Fruit fly (Drosophila melanogaster) whole organism, adult: ENCODE results near the gene dome.

Source experiments
- CG11617 ChIP-seq: fragments of 200-800 bp; sonication (Bioruptor generic); optimal IDR thresholded peaks from 2 replicates; lab custom pipeline; 2017; ENCODE audit warnings: mild to moderate bottlenecking, missing biosample characterization, missing genetic modification reagents, missing genetic modification characterization
- CG12768 ChIP-seq: fragments of 200-800 bp; sonication (Bioruptor generic); optimal IDR thresholded peaks from 2 replicates; lab custom pipeline; 2017; ENCODE audit warnings: missing biosample characterization, missing genetic modification characterization, mild to moderate bottlenecking, moderate library complexity, missing genetic modification reagents
- CG14711 ChIP-seq: fragments of 200-800 bp; sonication (Bioruptor generic); optimal IDR thresholded peaks from 2 replicates; lab custom pipeline; 2018; ENCODE audit warnings: missing biosample characterization, mild to moderate bottlenecking, missing genetic modification characterization, moderate library complexity
- CG1620 ChIP-seq: fragments of 200-800 bp; sonication (Bioruptor generic); optimal IDR thresholded peaks from 2 replicates; lab custom pipeline; 2016; ENCODE audit warnings: missing biosample characterization, missing genetic modification characterization
- CG33017 ChIP-seq: fragments of 200-800 bp; sonication (Bioruptor generic); optimal IDR thresholded peaks from 2 replicates; lab custom pipeline; 2018; ENCODE audit warnings: missing biosample characterization, mild to moderate bottlenecking, missing genetic modification characterization, moderate library complexity
- CG5204 ChIP-seq: fragments of 200-800 bp; sonication (Bioruptor generic); optimal IDR thresholded peaks from 2 replicates; lab custom pipeline; 2016; ENCODE audit warnings: missing biosample characterization, missing genetic modification characterization
- CG7045 ChIP-seq: fragments of 200-800 bp; sonication (Bioruptor generic); optimal IDR thresholded peaks from 2 replicates; lab custom pipeline; 2017; ENCODE audit warnings: missing biosample characterization, mild to moderate bottlenecking, missing genetic modification characterization
- CG7101 ChIP-seq: fragments of 200-800 bp; sonication (Bioruptor generic); optimal IDR thresholded peaks from 2 replicates; lab custom pipeline; 2018; ENCODE audit warnings: missing biosample characterization, mild to moderate bottlenecking, missing genetic modification characterization, moderate library complexity
- Clk ChIP-seq: fragments of 200-800 bp; sonication (Bioruptor generic); optimal IDR thresholded peaks from 2 replicates; lab custom pipeline; 2017; ENCODE audit warnings: missing biosample characterization, missing genetic modification characterization
- Crg-1 ChIP-seq: fragments of 200-800 bp; sonication (Bioruptor generic); optimal IDR thresholded peaks from 2 replicates; lab custom pipeline; 2016; ENCODE audit warnings: missing biosample characterization, missing genetic modification characterization
- Hr96 ChIP-seq: fragments of 200-800 bp; sonication (Bioruptor generic); optimal IDR thresholded peaks from 2 replicates; lab custom pipeline; 2016; ENCODE audit warnings: missing biosample characterization, missing genetic modification characterization
- Mnt ChIP-seq: fragments of 200-800 bp; sonication (Bioruptor generic); optimal IDR thresholded peaks from 2 replicates; lab custom pipeline; 2016; ENCODE audit warnings: missing biosample characterization, mild to moderate bottlenecking, missing genetic modification characterization
- bab1 ChIP-seq: fragments of 200-800 bp; sonication (Bioruptor generic); optimal IDR thresholded peaks from 3 replicates; lab custom pipeline; 2019; ENCODE audit warnings: missing biosample characterization, mild to moderate bottlenecking, missing genetic modification characterization, moderate library complexity
- cic ChIP-seq: fragments of 200-800 bp; sonication (Bioruptor generic); optimal IDR thresholded peaks from 2 replicates; lab custom pipeline; 2017; ENCODE audit warnings: missing biosample characterization, mild to moderate bottlenecking, missing genetic modification characterization, moderate library complexity
- cnc ChIP-seq, 2 experiments: fragments of >200 bp; optimal IDR thresholded peaks; 2 replicates each; lab custom pipeline; 2017
- kay ChIP-seq: fragments of 200-800 bp; sonication (Bioruptor generic); peaks from one replicate; lab custom pipeline; 2016; ENCODE audit warnings: missing biosample characterization, missing genetic modification characterization, borderline replicate concordance
- ovo ChIP-seq: fragments of 200-800 bp; sonication (Bioruptor generic); optimal IDR thresholded peaks from 2 replicates; lab custom pipeline; 2016; ENCODE audit warnings: missing biosample characterization, missing genetic modification characterization
- pad ChIP-seq: fragments of 200-800 bp; sonication (Bioruptor generic); optimal IDR thresholded peaks from 3 replicates; lab custom pipeline; 2017; ENCODE audit warnings: missing biosample characterization, missing genetic modification characterization, mild to moderate bottlenecking, moderate library complexity, missing genetic modification reagents
- tj ChIP-seq: fragments of 200-800 bp; sonication (Bioruptor generic); optimal IDR thresholded peaks from 3 replicates; lab custom pipeline; 2017; ENCODE audit warnings: missing biosample characterization, mild to moderate bottlenecking, missing genetic modification characterization, moderate library complexity
- toe ChIP-seq: fragments of 200-800 bp; sonication (Bioruptor generic); optimal IDR thresholded peaks from 2 replicates; lab custom pipeline; 2016; ENCODE audit warnings: missing biosample characterization, missing genetic modification characterization

dome gene

dm6 chrX:19668405-19668804, 14.9 kb downstream of the dome start:
- TF ChIP-seq CG33017 (tag; lab: Kevin White, UChicago) = peak; percentile 93
- TF ChIP-seq CG1620 = peak; percentile 96
- TF ChIP-seq cic (GFP tag; lab: Kevin White, UChicago) = peak; percentile 44
- peak; percentile 96 for TF ChIP-seq CG12768
- peak; percentile 91 for TF ChIP-seq ovo (GFP tag; lab: Kevin White, UChicago)
- peak; percentile 91 for TF ChIP-seq CG7045
- peak; percentile 98 for TF ChIP-seq Hr96 (GFP tag; lab: Kevin White, UChicago)
- TF ChIP-seq CG14711 = peak; percentile 88
- peak; percentile 81 for TF ChIP-seq tj
- peak; percentile 94 for TF ChIP-seq Mnt
- peak; percentile 93 for TF ChIP-seq Crg-1 (GFP tag; lab: Kevin White, UChicago)
- peak; percentile 90 for TF ChIP-seq bab1
- TF ChIP-seq kay (GFP tag; lab: Kevin White, UChicago) = peak; percentile 99
- peak; percentile 94 for TF ChIP-seq CG11617 (GFP tag; lab: Kevin White, UChicago)
- peak; percentile 83 for TF ChIP-seq pad (GFP tag; lab: Kevin White, UChicago)
- peak; percentile 98 for TF ChIP-seq CG7101 (tag; lab: Kevin White, UChicago)
- peak; percentile 95 for TF ChIP-seq CG5204 (GFP tag; lab: Kevin White, UChicago)
- TF ChIP-seq toe (GFP tag; lab: Kevin White, UChicago) = peak; percentile 91
- TF ChIP-seq Clk (GFP tag; lab: Kevin White, UChicago) = peak; percentile 84
- TF ChIP-seq cnc (optimal IDR thresholded peaks at IDR 0.05; lab: Kevin White, UChicago) = no peak

DNA sequence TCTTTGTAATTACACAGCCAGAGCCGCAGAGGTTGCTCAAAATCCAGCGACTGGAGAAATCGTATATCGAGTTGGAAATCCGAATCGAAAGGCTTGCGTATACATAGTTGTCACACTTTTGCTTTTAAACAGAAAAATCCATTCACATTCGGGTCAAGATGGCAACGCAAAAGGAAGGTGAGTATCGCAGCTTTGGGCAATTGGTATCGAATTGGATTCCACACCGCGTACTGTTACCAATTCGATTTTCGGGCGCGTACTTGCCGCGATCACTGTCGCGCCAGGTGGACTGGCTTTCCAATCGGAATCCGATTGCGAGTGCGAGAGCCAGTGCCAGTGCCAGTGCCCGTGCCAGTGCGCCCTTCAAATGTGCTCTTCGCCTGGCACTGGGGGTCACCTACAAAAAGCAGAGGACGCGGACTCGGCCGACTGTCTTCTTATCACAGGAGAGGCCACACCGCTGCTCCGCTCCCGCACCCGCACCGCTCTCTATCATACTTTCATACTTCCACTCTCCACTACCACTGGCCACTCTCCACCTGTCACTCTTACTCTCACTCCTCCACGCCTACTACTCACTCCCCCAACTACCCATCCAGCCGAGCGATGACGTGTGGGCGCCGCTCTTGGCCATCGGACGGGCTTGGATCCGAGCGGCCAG, 15.7 kb downstream of the dome start:
- TF ChIP-seq cic (GFP tag; lab: Kevin White, UChicago) = peak; percentile 11
- TF ChIP-seq CG12768 = no peak

DNA sequence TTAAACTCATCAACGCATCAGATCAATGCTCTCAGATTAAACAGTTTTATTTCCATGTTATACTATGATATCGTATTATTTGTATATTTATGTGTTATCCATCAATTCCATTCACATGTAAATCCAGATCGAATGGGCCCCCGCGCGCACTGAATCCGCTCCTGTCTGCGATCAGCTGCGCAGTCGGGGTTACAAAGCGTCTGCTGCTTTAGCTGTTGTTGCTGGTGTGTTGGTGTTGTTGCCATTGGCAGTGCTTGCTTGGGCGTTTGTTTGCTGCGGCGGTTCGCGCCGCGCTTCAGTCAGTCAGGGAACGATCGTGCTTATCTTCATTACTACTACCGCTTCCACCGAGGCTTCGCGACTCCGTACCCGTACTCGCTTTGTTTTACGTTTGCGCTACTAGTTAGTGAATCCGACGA, 16.3 kb downstream of the dome start, which contains the start of gene Zw:
Gene Zw (plus strand): TSS at position 262 of the 419 bp plus-strand sequence.
- TF ChIP-seq Clk (GFP tag; lab: Kevin White, UChicago) (peak; percentile 8), bab1 (peak; percentile 68), tj (peak; percentile 71), CG1620 (peak; percentile 80), cic (GFP tag; lab: Kevin White, UChicago) (peak; percentile 84), kay (GFP tag; lab: Kevin White, UChicago) (peak; percentile 61), CG5204 (GFP tag; lab: Kevin White, UChicago) (peak; percentile 46), CG12768 (peak; percentile 45), CG33017 (tag; lab: Kevin White, UChicago) (no peak), Hr96 (GFP tag; lab: Kevin White, UChicago) (peak; percentile 79), CG11617 (GFP tag; lab: Kevin White, UChicago) (peak; percentile 25), Mnt (peak; percentile 69), CG14711 (peak; percentile 43), pad (GFP tag; lab: Kevin White, UChicago) (peak; percentile 51), Crg-1 (GFP tag; lab: Kevin White, UChicago) (no peak), ovo (GFP tag; lab: Kevin White, UChicago) (no peak), CG7045 (peak; percentile 24), toe (GFP tag; lab: Kevin White, UChicago) (peak; percentile 35), CG7101 (tag; lab: Kevin White, UChicago) (peak; percentile 63), cnc (optimal IDR thresholded peaks at IDR 0.05; lab: Kevin White, UChicago) (no peak)

DNA sequence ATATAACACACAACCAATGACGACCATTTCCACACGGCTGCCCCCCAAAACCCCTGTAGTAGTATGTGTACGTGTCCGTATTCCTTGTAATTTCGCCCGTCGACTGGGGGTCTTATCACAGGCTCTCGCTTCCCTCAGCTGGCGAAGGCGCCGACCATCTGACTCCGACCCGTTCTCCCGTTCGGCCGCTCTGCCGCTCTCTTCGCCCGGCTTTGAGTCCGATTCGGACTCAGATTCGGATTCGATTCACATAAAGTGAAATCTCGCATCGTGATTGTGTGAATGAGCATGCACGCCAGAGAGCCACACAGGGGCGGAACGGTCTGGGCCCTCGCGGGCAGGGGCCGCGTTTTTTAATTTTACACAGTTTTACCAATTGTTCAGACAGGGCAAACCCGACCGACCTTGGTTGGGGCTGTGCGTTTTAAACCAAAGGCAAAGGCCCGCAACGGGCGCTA, 17.6 kb downstream of the dome start:
- TF ChIP-seq CG14711 (no peak), tj (peak; percentile 48), cic (GFP tag; lab: Kevin White, UChicago) (peak; percentile 99), ovo (GFP tag; lab: Kevin White, UChicago) (no peak), cnc (optimal IDR thresholded peaks at IDR 0.05; lab: Kevin White, UChicago) (no peak), CG7101 (tag; lab: Kevin White, UChicago) (peak; percentile 31), pad (GFP tag; lab: Kevin White, UChicago) (no peak), CG12768 (peak; percentile 28), CG7045 (no peak), CG33017 (tag; lab: Kevin White, UChicago) (no peak), Crg-1 (GFP tag; lab: Kevin White, UChicago) (no peak), CG5204 (GFP tag; lab: Kevin White, UChicago) (no peak), Hr96 (GFP tag; lab: Kevin White, UChicago) (peak; percentile 43), CG1620 (peak; percentile 49), Clk (GFP tag; lab: Kevin White, UChicago) (no peak), toe (GFP tag; lab: Kevin White, UChicago) (peak; percentile 2), bab1 (peak; percentile 72), CG11617 (GFP tag; lab: Kevin White, UChicago) (peak; percentile 24), kay (GFP tag; lab: Kevin White, UChicago) (no peak), Mnt (peak; percentile 72)

DNA sequence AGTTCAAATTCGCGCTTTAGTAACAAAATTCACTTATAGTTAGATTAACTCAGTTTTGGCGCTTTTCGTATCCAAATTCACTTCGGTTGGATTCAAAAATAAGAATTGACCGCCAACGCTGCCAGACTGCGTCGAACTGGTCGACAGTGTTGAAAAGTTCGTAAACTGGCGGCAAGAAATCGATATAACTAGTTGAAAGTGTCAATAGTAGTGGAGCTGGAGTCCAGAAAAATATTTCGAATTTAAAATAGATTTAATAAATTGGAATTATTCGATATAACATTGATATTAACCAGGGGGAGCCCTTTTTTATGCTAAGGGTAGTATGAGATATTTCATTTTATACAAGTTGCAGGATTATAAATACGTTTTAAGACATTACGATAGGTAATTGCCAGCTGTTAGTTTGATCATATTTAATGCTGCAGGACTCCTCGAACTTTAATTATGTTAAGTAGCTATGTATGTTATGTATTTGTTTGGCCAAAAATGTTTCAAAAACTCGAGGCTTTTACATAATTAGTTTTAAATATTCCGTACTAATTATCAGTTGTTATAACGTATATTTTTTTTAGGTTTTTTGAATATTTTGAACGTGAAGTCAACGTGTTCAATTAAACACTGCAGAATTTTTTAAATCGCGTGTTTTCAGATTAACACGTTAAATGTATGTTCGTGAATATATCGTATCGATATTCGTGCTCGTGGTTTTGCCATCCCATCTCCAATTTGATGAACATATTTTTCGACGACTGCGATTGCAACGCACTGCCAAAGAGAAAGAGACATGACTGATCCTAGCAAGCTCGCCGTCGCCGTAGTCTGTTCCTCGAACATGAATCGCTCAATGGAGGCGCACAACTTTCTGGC, 19.2 kb downstream of the dome start, which contains the start of the genes CG14223 and Ssu72:
Gene CG14223 (minus strand): TSS at position 113 of the 870 bp plus-strand sequence.
Gene Ssu72 (plus strand): TSS at position 703 of the 870 bp plus-strand sequence.
- TF ChIP-seq ovo (GFP tag; lab: Kevin White, UChicago) = no peak
- no peak for TF ChIP-seq cic (GFP tag; lab: Kevin White, UChicago)
- TF ChIP-seq Clk (GFP tag; lab: Kevin White, UChicago) = no peak
- no peak for TF ChIP-seq CG14711
- no peak for TF ChIP-seq CG33017 (tag; lab: Kevin White, UChicago)
- peak; percentile 22 for TF ChIP-seq CG7101 (tag; lab: Kevin White, UChicago)
- TF ChIP-seq bab1 = no peak
- peak; percentile 4 for TF ChIP-seq Crg-1 (GFP tag; lab: Kevin White, UChicago)
- TF ChIP-seq CG11617 (GFP tag; lab: Kevin White, UChicago) = no peak
- peak; percentile 47 for TF ChIP-seq Mnt
- TF ChIP-seq toe (GFP tag; lab: Kevin White, UChicago) = no peak
- no peak for TF ChIP-seq pad (GFP tag; lab: Kevin White, UChicago)
- peak; percentile 42 for TF ChIP-seq CG5204 (GFP tag; lab: Kevin White, UChicago)
- no peak for TF ChIP-seq kay (GFP tag; lab: Kevin White, UChicago)
- no peak for TF ChIP-seq CG12768
- no peak for TF ChIP-seq cnc (optimal IDR thresholded peaks at IDR 0.05; lab: Kevin White, UChicago)
- no peak for TF ChIP-seq CG7045
- TF ChIP-seq CG1620 = peak; percentile 69
- TF ChIP-seq Hr96 (GFP tag; lab: Kevin White, UChicago) = peak; percentile 23
